Fruit fly (Drosophila melanogaster) whole organism, embryonic: ENCODE measurements around the gene GstZ1.

Experiments used
- ATbp ChIP-seq: fragments of 200-800 bp; sonication (Bioruptor generic); optimal IDR thresholded peaks from 2 replicates; lab custom pipeline; 2017; ENCODE audit warnings: missing biosample characterization, mild to moderate bottlenecking, missing genetic modification characterization, missing genetic modification reagents
- Ada2b ChIP-seq: fragments of 200-800 bp; sonication (Bioruptor generic); IDR thresholded peaks from 2 replicates; pipeline ENCODE4 v1.3.6; 2022; ENCODE audit warnings: missing biosample characterization, missing genetic modification characterization
- Awh ChIP-seq: fragments of 200-800 bp; sonication (Bioruptor generic); IDR thresholded peaks from 2 replicates; pipeline ENCODE4, ENCODE4 v1.3.6; 2022; ENCODE audit warnings: missing biosample characterization, missing genetic modification characterization
- CG11504 ChIP-seq: fragments of 200-800 bp; sonication (Bioruptor generic); optimal IDR thresholded peaks from 3 replicates; lab custom pipeline; 2019; ENCODE audit warnings: missing biosample characterization, mild to moderate bottlenecking, missing genetic modification characterization, moderate library complexity
- CG12071 ChIP-seq: fragments of 200-800 bp; sonication (Bioruptor generic); optimal IDR thresholded peaks from 3 replicates; lab custom pipeline; 2018; ENCODE audit warnings: missing biosample characterization, mild to moderate bottlenecking, missing genetic modification characterization
- CG12104 ChIP-seq: fragments of 200-800 bp; sonication (Bioruptor generic); optimal IDR thresholded peaks from 3 replicates; lab custom pipeline; 2016; ENCODE audit warnings: missing biosample characterization, missing genetic modification characterization
- CG1233 ChIP-seq: fragments of 200-800 bp; sonication (Bioruptor generic); optimal IDR thresholded peaks from 4 replicates; lab custom pipeline; 2018; ENCODE audit warnings: missing biosample characterization, mild to moderate bottlenecking, missing genetic modification characterization
- CG12659 ChIP-seq: fragments of 200-800 bp; sonication (Bioruptor generic); optimal IDR thresholded peaks from 3 replicates; lab custom pipeline; 2017; ENCODE audit warnings: mild to moderate bottlenecking, missing biosample characterization, missing genetic modification reagents, missing genetic modification characterization
- CG13296 ChIP-seq: fragments of 200-800 bp; sonication (Bioruptor generic); optimal IDR thresholded peaks from 3 replicates; lab custom pipeline; 2018; ENCODE audit warnings: missing biosample characterization, mild to moderate bottlenecking, missing genetic modification characterization
- CG14441 ChIP-seq: fragments of 200-800 bp; sonication (Bioruptor generic); IDR thresholded peaks from 2 replicates; pipeline ENCODE4 v1.3.6; 2022; ENCODE audit warnings: missing biosample characterization, missing genetic modification characterization
- CG30431 ChIP-seq: fragments of 200-800 bp; sonication (Bioruptor generic); optimal IDR thresholded peaks from 2 replicates; lab custom pipeline; 2017; ENCODE audit warnings: missing biosample characterization, missing genetic modification characterization
- CG3847 ChIP-seq: fragments of 200-800 bp; sonication (Bioruptor generic); IDR thresholded peaks from 2 replicates; pipeline ENCODE4 v1.3.6; 2022; ENCODE audit warnings: missing biosample characterization, missing genetic modification characterization
- CG42726 ChIP-seq: fragments of 200-800 bp; sonication (Bioruptor generic); IDR thresholded peaks from 2 replicates; pipeline ENCODE4 v1.3.6; 2022; ENCODE audit warnings: missing biosample characterization, missing genetic modification characterization; ENCODE audit not compliant: partially characterized antibody
- CG4328 ChIP-seq: fragments of 200-800 bp; sonication (Bioruptor generic); optimal IDR thresholded peaks from 3 replicates; lab custom pipeline; 2017; ENCODE audit warnings: missing biosample characterization, missing genetic modification reagents, missing genetic modification characterization
- CG5180 ChIP-seq: fragments of 200-800 bp; sonication (Bioruptor generic); optimal IDR thresholded peaks from 3 replicates; lab custom pipeline; 2017; ENCODE audit warnings: missing biosample characterization, missing genetic modification characterization, mild to moderate bottlenecking, moderate library complexity, missing genetic modification reagents
- CG6689 ChIP-seq: fragments of 200-800 bp; sonication (Bioruptor generic); IDR thresholded peaks from 2 replicates; pipeline ENCODE4 v1.3.6; 2022; ENCODE audit warnings: missing biosample characterization, missing genetic modification characterization
- CG6765 ChIP-seq: fragments of 200-800 bp; sonication (Bioruptor generic); optimal IDR thresholded peaks from 3 replicates; lab custom pipeline; 2017; ENCODE audit warnings: missing biosample characterization, mild to moderate bottlenecking, missing genetic modification characterization
- CG6854 ChIP-seq: fragments of 200-800 bp; sonication (Bioruptor generic); optimal IDR thresholded peaks from 3 replicates; lab custom pipeline; 2017; ENCODE audit warnings: missing biosample characterization, mild to moderate bottlenecking, missing genetic modification characterization
- CG7556 ChIP-seq: fragments of 200-800 bp; sonication (Bioruptor generic); optimal IDR thresholded peaks from 2 replicates; lab custom pipeline; 2017; ENCODE audit warnings: missing biosample characterization, mild to moderate bottlenecking, missing genetic modification characterization
- CG8281 ChIP-seq: fragments of 200-800 bp; sonication (Bioruptor generic); optimal IDR thresholded peaks from 2 replicates; lab custom pipeline; 2018; ENCODE audit warnings: missing biosample characterization, mild to moderate bottlenecking, missing genetic modification characterization, moderate library complexity
- CG8290 ChIP-seq, 3 experiments: fragments of 200-800 bp; sonication (Bioruptor generic); optimal IDR thresholded peaks; 2 replicates each; lab custom pipeline; 2016 to 2019; ENCODE audit warnings: missing biosample characterization in 3 of 3, missing genetic modification characterization in 3 of 3, mild to moderate bottlenecking in 2 of 3, moderate library complexity in 1 of 3
- CG8359 ChIP-seq: fragments of 200-800 bp; sonication (Bioruptor generic); optimal IDR thresholded peaks from 2 replicates; lab custom pipeline; 2017; ENCODE audit warnings: missing biosample characterization, mild to moderate bottlenecking, missing genetic modification characterization, borderline replicate concordance
- CrebB ChIP-seq: fragments of 200-800 bp; sonication (Bioruptor generic); optimal IDR thresholded peaks from 3 replicates; lab custom pipeline; 2018; ENCODE audit warnings: missing biosample characterization, mild to moderate bottlenecking, missing genetic modification characterization
- E2f2 ChIP-seq: fragments of 200-800 bp; sonication (Bioruptor generic); IDR thresholded peaks from 2 replicates; pipeline ENCODE4 v1.3.6; 2022; ENCODE audit warnings: missing biosample characterization, missing genetic modification characterization
- ERR ChIP-seq: fragments of 200-800 bp; sonication (Bioruptor generic); optimal IDR thresholded peaks from 2 replicates; lab custom pipeline; 2016; ENCODE audit warnings: missing biosample characterization, missing genetic modification characterization
- Fer3 ChIP-seq: fragments of 200-800 bp; sonication (Bioruptor generic); optimal IDR thresholded peaks from 2 replicates; lab custom pipeline; 2018; ENCODE audit warnings: missing biosample characterization, mild to moderate bottlenecking, missing genetic modification characterization, moderate library complexity
- HmgZ ChIP-seq: fragments of 200-800 bp; sonication (Bioruptor generic); optimal IDR thresholded peaks from 2 replicates; lab custom pipeline; 2018; ENCODE audit warnings: missing biosample characterization, mild to moderate bottlenecking, missing genetic modification characterization
- Lpt ChIP-seq: fragments of >200 bp; optimal IDR thresholded peaks from 2 replicates; lab custom pipeline; 2018; ENCODE audit warnings: missing biosample characterization, missing genetic modification characterization
- NK7.1 ChIP-seq: fragments of 200-800 bp; sonication (Bioruptor generic); optimal IDR thresholded peaks from 3 replicates; lab custom pipeline; 2016; ENCODE audit warnings: missing biosample characterization, missing genetic modification characterization
- Oaz ChIP-seq: fragments of 200-800 bp; sonication (Bioruptor generic); IDR thresholded peaks from 2 replicates; pipeline ENCODE4 v1.3.6; 2022; ENCODE audit warnings: missing biosample characterization, missing genetic modification characterization
- PHDP ChIP-seq: fragments of 200-800 bp; sonication (Bioruptor generic); optimal IDR thresholded peaks from 3 replicates; lab custom pipeline; 2018; ENCODE audit warnings: missing biosample characterization, mild to moderate bottlenecking, missing genetic modification characterization, moderate library complexity
- Sry-δ ChIP-seq: fragments of 200-800 bp; sonication (Bioruptor generic); optimal IDR thresholded peaks from 2 replicates; lab custom pipeline; 2016; ENCODE audit warnings: missing biosample characterization, missing genetic modification characterization
- ara ChIP-seq: fragments of 200-800 bp; sonication (Bioruptor generic); IDR thresholded peaks from 2 replicates; pipeline ENCODE4 v1.3.6; 2022; ENCODE audit warnings: missing biosample characterization, missing genetic modification characterization
- br ChIP-seq: fragments of >200 bp; optimal IDR thresholded peaks from 2 replicates; lab custom pipeline; 2017
- btn ChIP-seq: fragments of 200-800 bp; sonication (Bioruptor generic); optimal IDR thresholded peaks from 2 replicates; lab custom pipeline; 2016; ENCODE audit warnings: missing biosample characterization, missing genetic modification characterization
- chinmo ChIP-seq: fragments of 200-800 bp; sonication (Bioruptor generic); IDR thresholded peaks from 4 replicates; pipeline ENCODE4 v1.3.6; 2022; ENCODE audit warnings: missing biosample characterization, missing genetic modification characterization; ENCODE audit not compliant: partially characterized antibody
- disco-r ChIP-seq: fragments of 200-800 bp; sonication (Bioruptor generic); optimal IDR thresholded peaks from 2 replicates; lab custom pipeline; 2016; ENCODE audit warnings: missing biosample characterization, missing genetic modification characterization
- dmrt99B ChIP-seq: fragments of 200-800 bp; sonication (Bioruptor generic); optimal IDR thresholded peaks from 2 replicates; lab custom pipeline; 2018; ENCODE audit warnings: missing biosample characterization, mild to moderate bottlenecking, missing genetic modification characterization, moderate library complexity
- fd3F ChIP-seq: fragments of 200-800 bp; sonication (Bioruptor generic); optimal IDR thresholded peaks from 2 replicates; lab custom pipeline; 2018; ENCODE audit warnings: missing biosample characterization, mild to moderate bottlenecking, missing genetic modification characterization, moderate library complexity
- gcm ChIP-seq: fragments of 200-800 bp; sonication (Bioruptor generic); optimal IDR thresholded peaks from 2 replicates; lab custom pipeline; 2019; ENCODE audit warnings: missing biosample characterization, mild to moderate bottlenecking, missing genetic modification characterization, moderate library complexity
- gcm2 ChIP-seq: fragments of 200-800 bp; sonication (Bioruptor generic); optimal IDR thresholded peaks from 2 replicates; lab custom pipeline; 2016; ENCODE audit warnings: missing biosample characterization, missing genetic modification characterization
- grau ChIP-seq: fragments of 200-800 bp; optimal IDR thresholded peaks from 3 replicates; lab custom pipeline; 2019; ENCODE audit warnings: missing biosample characterization, mild to moderate bottlenecking, missing genetic modification characterization, moderate library complexity
- hkb ChIP-seq, 2 experiments: fragments of 200-800 bp in 1 of 2; fragments of >200 bp in 1 of 2; sonication (Bioruptor generic) in 1 of 2; IDR thresholded peaks in 1 of 2; optimal IDR thresholded peaks in 1 of 2; 2 replicates each; pipeline versions ENCODE4 v1.3.6 to Lab custom; 2017 to 2022; ENCODE audit warnings: missing biosample characterization in 1 of 2, missing genetic modification characterization in 1 of 2
- lbe ChIP-seq: fragments of 200-800 bp; sonication (Bioruptor generic); optimal IDR thresholded peaks from 2 replicates; lab custom pipeline; 2016; ENCODE audit warnings: missing biosample characterization, mild to moderate bottlenecking, missing genetic modification characterization
- lola ChIP-seq, 3 experiments: fragments of >200 bp in 2 of 3; fragments of 200-800 bp in 1 of 3; sonication (Bioruptor generic) in 1 of 3; optimal IDR thresholded peaks; 2 replicates each; lab custom pipeline; 2017 to 2019; ENCODE audit warnings: missing biosample characterization in 3 of 3, missing genetic modification characterization in 3 of 3, mild to moderate bottlenecking in 1 of 3, moderate library complexity in 1 of 3
- odd ChIP-seq: fragments of 200-800 bp; sonication (Bioruptor generic); optimal IDR thresholded peaks from 2 replicates; lab custom pipeline; 2017; ENCODE audit warnings: missing biosample characterization, mild to moderate bottlenecking, missing genetic modification characterization
- phol ChIP-seq: fragments of 200-800 bp; sonication (Bioruptor generic); optimal IDR thresholded peaks from 3 replicates; lab custom pipeline; 2018; ENCODE audit warnings: missing biosample characterization, mild to moderate bottlenecking, missing genetic modification characterization, moderate library complexity
- unc-4 ChIP-seq: fragments of 200-800 bp; sonication (Bioruptor generic); IDR thresholded peaks from 2 replicates; pipeline ENCODE4 v1.3.6; 2022; ENCODE audit warnings: missing biosample characterization, missing genetic modification characterization; ENCODE audit not compliant: partially characterized antibody
- zf30C ChIP-seq: fragments of 200-800 bp; sonication (Bioruptor generic); optimal IDR thresholded peaks from 3 replicates; lab custom pipeline; 2018; ENCODE audit warnings: missing biosample characterization, mild to moderate bottlenecking, missing genetic modification characterization
- zfh2 ChIP-seq: fragments of 200-800 bp; sonication (Bioruptor generic); optimal IDR thresholded peaks from 2 replicates; lab custom pipeline; 2016; ENCODE audit warnings: missing biosample characterization, missing genetic modification characterization

Gene GstZ1

dm6 chr3R:9448320-9448719 is 8.0 kb downstream of the GstZ1 start (continued):
- TF ChIP-seq gcm2 (GFP tag; lab: Kevin White, UChicago): no peak
- peak; percentile 22 for TF ChIP-seq CG6765 (GFP tag; lab: Kevin White, UChicago)
- no peak for TF ChIP-seq CG7556
- TF ChIP-seq CG12659 (GFP tag; lab: Kevin White, UChicago): peak; percentile 7
- peak; percentile 21 for TF ChIP-seq CrebB
- no peak for TF ChIP-seq btn (GFP tag; lab: Kevin White, UChicago)
- peak; percentile 25 for TF ChIP-seq PHDP (tag; lab: Kevin White, UChicago)
- TF ChIP-seq CG6689 (GFP tag; lab: Robert Waterston, UW): no peak
- no peak for TF ChIP-seq CG42726 (GFP tag; lab: Robert Waterston, UW)
- TF ChIP-seq CG5180 (GFP tag; lab: Kevin White, UChicago): no peak
- TF ChIP-seq CG4328: peak; percentile 11
- TF ChIP-seq CG13296 (GFP tag; lab: Kevin White, UChicago): peak; percentile 56
- no peak for TF ChIP-seq CG8281 (tag; lab: Kevin White, UChicago)
- TF ChIP-seq CG12071 (GFP tag; lab: Kevin White, UChicago): peak; percentile 53
- TF ChIP-seq grau: no peak
- TF ChIP-seq zfh2: no peak
- TF ChIP-seq dmrt99B (tag; lab: Kevin White, UChicago): peak; percentile 14
- TF ChIP-seq disco-r (GFP tag; lab: Kevin White, UChicago): no peak
- no peak for TF ChIP-seq hkb (optimal IDR thresholded peaks at IDR 0.05; lab: Kevin White, UChicago)
- peak; percentile 32; the same call in 1 of the 2 replicates for TF ChIP-seq hkb (GFP tag; IDR thresholded peaks at IDR 0.05; lab: Robert Waterston, UW)
- TF ChIP-seq CG14441 (GFP tag; lab: Robert Waterston, UW): no peak
- peak; percentile 52 for TF ChIP-seq ATbp (GFP tag; lab: Kevin White, UChicago)
- 0 out of 2 replicates have a peak, but pooled peaks have one; percentile 15 for TF ChIP-seq Awh
- TF ChIP-seq unc-4: no peak
- no peak for TF ChIP-seq zf30C (GFP tag; lab: Kevin White, UChicago)
- TF ChIP-seq Oaz: no peak
- no peak for TF ChIP-seq CG6854
- TF ChIP-seq CG12104 (GFP tag; lab: Kevin White, UChicago): no peak
- TF ChIP-seq CG3847 (GFP tag; lab: Robert Waterston, UW): no peak
- TF ChIP-seq br: no peak
- no peak for TF ChIP-seq phol (tag; lab: Kevin White, UChicago)
- no peak for TF ChIP-seq lola (GFP tag; optimal IDR thresholded peaks at IDR 0.05; lab: Kevin White, UChicago)
- TF ChIP-seq CG11504: no peak
- no peak for TF ChIP-seq NK7.1 (GFP tag; lab: Kevin White, UChicago)
- no peak for TF ChIP-seq CG30431 (GFP tag; lab: Kevin White, UChicago)
- TF ChIP-seq CG1233: no peak
- TF ChIP-seq gcm (GFP tag; lab: Kevin White, UChicago): no peak
- 0 out of 2 replicates have a peak, but pooled peaks have one; percentile 19 for TF ChIP-seq E2f2 (GFP tag; lab: Robert Waterston, UW)
- TF ChIP-seq ara (GFP tag; lab: Robert Waterston, UW): no peak
- no peak for TF ChIP-seq CG8290 (GFP tag; optimal IDR thresholded peaks at IDR 0.05; lab: Kevin White, UChicago)
- peak in 1 of 2 experiments; percentile 10 for TF ChIP-seq CG8290 (tag; optimal IDR thresholded peaks at IDR 0.05; lab: Kevin White, UChicago)
- TF ChIP-seq lbe (GFP tag; lab: Kevin White, UChicago): no peak
- no peak for TF ChIP-seq ERR
- TF ChIP-seq Lpt (GFP tag; lab: Kevin White, UChicago): no peak
- no peak for TF ChIP-seq chinmo (GFP tag; lab: Robert Waterston, UW)
- no peak for TF ChIP-seq CG8359 (GFP tag; lab: Kevin White, UChicago)
- TF ChIP-seq fd3F (GFP tag; lab: Kevin White, UChicago): no peak
- TF ChIP-seq Fer3 (tag; lab: Kevin White, UChicago): peak; percentile 18
- no peak for TF ChIP-seq Ada2b (GFP tag; lab: Robert Waterston, UW)
- TF ChIP-seq Sry-δ: no peak
- peak; percentile 2 for TF ChIP-seq HmgZ
- TF ChIP-seq odd (GFP tag; lab: Kevin White, UChicago): peak; percentile 15
